Fruit fly (Drosophila melanogaster) whole organism, embryonic: ENCODE data around the gene CG6790.

Experiments used
- Awh ChIP-seq: fragments of 200-800 bp; sonication (Bioruptor generic); IDR thresholded peaks from 2 replicates; pipeline ENCODE4, ENCODE4 v1.3.6; 2022; ENCODE audit warnings: missing biosample characterization, missing genetic modification characterization
- CG10267 ChIP-seq: fragments of 200-800 bp; sonication (Bioruptor generic); optimal IDR thresholded peaks from 2 replicates; lab custom pipeline; 2018; ENCODE audit warnings: missing biosample characterization, mild to moderate bottlenecking, missing genetic modification characterization, moderate library complexity
- CG10366 ChIP-seq: fragments of 200-800 bp; sonication (Bioruptor generic); IDR thresholded peaks from 2 replicates; pipeline ENCODE4 v1.3.6; 2022; ENCODE audit warnings: missing biosample characterization, missing genetic modification characterization
- CG12071 ChIP-seq: fragments of 200-800 bp; sonication (Bioruptor generic); optimal IDR thresholded peaks from 3 replicates; lab custom pipeline; 2018; ENCODE audit warnings: missing biosample characterization, mild to moderate bottlenecking, missing genetic modification characterization
- CG16779 ChIP-seq: fragments of 200-800 bp; sonication (Bioruptor generic); IDR thresholded peaks from 2 replicates; pipeline ENCODE4 v1.3.6; 2022; ENCODE audit warnings: missing biosample characterization, missing genetic modification characterization
- CG18619 ChIP-seq: fragments of 200-800 bp; sonication (Bioruptor generic); optimal IDR thresholded peaks from 3 replicates; lab custom pipeline; 2017; ENCODE audit warnings: missing biosample characterization, mild to moderate bottlenecking, missing genetic modification characterization
- CG2889 ChIP-seq: fragments of 200-800 bp; sonication (Bioruptor generic); IDR thresholded peaks from 3 replicates; pipeline ENCODE4 v1.3.6; 2022; ENCODE audit warnings: missing biosample characterization, missing genetic modification characterization
- CG31224 ChIP-seq: fragments of 200-800 bp; sonication (Bioruptor generic); IDR thresholded peaks from 2 replicates; pipeline ENCODE4 v1.3.6; 2022; ENCODE audit warnings: missing biosample characterization, missing genetic modification characterization
- CG3726 ChIP-seq: fragments of 200-800 bp; sonication (Bioruptor generic); IDR thresholded peaks from 3 replicates; pipeline ENCODE4, ENCODE4 v1.3.6; 2022; ENCODE audit warnings: missing biosample characterization, missing genetic modification characterization
- CG4328 ChIP-seq: fragments of 200-800 bp; sonication (Bioruptor generic); optimal IDR thresholded peaks from 3 replicates; lab custom pipeline; 2017; ENCODE audit warnings: missing biosample characterization, missing genetic modification reagents, missing genetic modification characterization
- CG4360 ChIP-seq: fragments of 200-800 bp; sonication (Bioruptor generic); IDR thresholded peaks from 2 replicates; pipeline ENCODE4 v1.3.6; 2022; ENCODE audit warnings: missing biosample characterization, missing genetic modification characterization
- CG6654 ChIP-seq: fragments of 200-800 bp; sonication (Bioruptor generic); optimal IDR thresholded peaks from 2 replicates; lab custom pipeline; 2017; ENCODE audit warnings: missing biosample characterization, mild to moderate bottlenecking, missing genetic modification characterization
- CG6765 ChIP-seq: fragments of 200-800 bp; sonication (Bioruptor generic); optimal IDR thresholded peaks from 3 replicates; lab custom pipeline; 2017; ENCODE audit warnings: missing biosample characterization, mild to moderate bottlenecking, missing genetic modification characterization
- CG6854 ChIP-seq: fragments of 200-800 bp; sonication (Bioruptor generic); optimal IDR thresholded peaks from 3 replicates; lab custom pipeline; 2017; ENCODE audit warnings: missing biosample characterization, mild to moderate bottlenecking, missing genetic modification characterization
- CG8944 ChIP-seq: fragments of 200-800 bp; sonication (Bioruptor generic); optimal IDR thresholded peaks from 3 replicates; lab custom pipeline; 2016; ENCODE audit warnings: missing biosample characterization, missing genetic modification characterization
- CHES-1-like ChIP-seq: fragments of 200-800 bp; sonication (Bioruptor generic); optimal IDR thresholded peaks from 2 replicates; lab custom pipeline; 2016; ENCODE audit warnings: missing biosample characterization, missing genetic modification characterization
- Dip3 ChIP-seq: fragments of 200-800 bp; sonication (Bioruptor generic); optimal IDR thresholded peaks from 3 replicates; lab custom pipeline; 2016; ENCODE audit warnings: missing biosample characterization, missing genetic modification characterization
- Dp ChIP-seq: fragments of 200-800 bp; sonication (Bioruptor generic); optimal IDR thresholded peaks from 2 replicates; lab custom pipeline; 2018; ENCODE audit warnings: missing biosample characterization, mild to moderate bottlenecking, missing genetic modification characterization, moderate library complexity
- Ets97D ChIP-seq: fragments of 200-800 bp; sonication (Bioruptor generic); optimal IDR thresholded peaks from 3 replicates; lab custom pipeline; 2016; ENCODE audit warnings: missing biosample characterization, missing genetic modification characterization
- HLHmδ ChIP-seq: fragments of 200-800 bp; sonication (Bioruptor generic); optimal IDR thresholded peaks from 2 replicates; lab custom pipeline; 2018; ENCODE audit warnings: missing biosample characterization, mild to moderate bottlenecking, missing genetic modification characterization, moderate library complexity
- Hand ChIP-seq: fragments of 200-800 bp; sonication (Bioruptor generic); optimal IDR thresholded peaks from 2 replicates; lab custom pipeline; 2017; ENCODE audit warnings: mild to moderate bottlenecking, missing biosample characterization, missing genetic modification reagents, missing genetic modification characterization
- Hr51 ChIP-seq, 2 experiments: fragments of 200-800 bp; sonication (Bioruptor generic); optimal IDR thresholded peaks; 2 replicates in 1 of 2; 3 replicates in 1 of 2; lab custom pipeline; 2016 to 2018; ENCODE audit warnings: missing biosample characterization in 2 of 2, missing genetic modification characterization in 2 of 2, mild to moderate bottlenecking in 1 of 2, moderate library complexity in 1 of 2
- Lim3 ChIP-seq: fragments of 200-800 bp; sonication (Bioruptor generic); IDR thresholded peaks from 2 replicates; pipeline ENCODE4 v1.3.6; 2022; ENCODE audit warnings: missing biosample characterization, missing genetic modification characterization
- Lpt ChIP-seq: fragments of >200 bp; optimal IDR thresholded peaks from 2 replicates; lab custom pipeline; 2018; ENCODE audit warnings: missing biosample characterization, missing genetic modification characterization
- MBD-R2 ChIP-seq: fragments of 200-800 bp; sonication (Bioruptor generic); IDR thresholded peaks from 2 replicates; pipeline ENCODE4 v1.3.6; 2022; ENCODE audit warnings: missing biosample characterization, missing genetic modification characterization
- Myb ChIP-seq: fragments of 200-800 bp; sonication (Bioruptor generic); optimal IDR thresholded peaks from 2 replicates; lab custom pipeline; 2016; ENCODE audit warnings: missing biosample characterization, missing genetic modification characterization
- NFAT ChIP-seq: fragments of 200-800 bp; sonication (Bioruptor generic); IDR thresholded peaks from 2 replicates; pipeline ENCODE4 v1.3.6; 2022; ENCODE audit warnings: missing biosample characterization, missing genetic modification characterization
- Optix ChIP-seq: fragments of 200-800 bp; sonication (Bioruptor generic); IDR thresholded peaks from 3 replicates; pipeline ENCODE4 v1.3.6; 2022; ENCODE audit warnings: missing biosample characterization, missing genetic modification characterization
- Six4 ChIP-seq: fragments of 200-800 bp; sonication (Bioruptor generic); optimal IDR thresholded peaks from 2 replicates; lab custom pipeline; 2016; ENCODE audit warnings: missing biosample characterization, missing genetic modification characterization
- Taf1 ChIP-seq: fragments of 200-800 bp; sonication (Bioruptor generic); IDR thresholded peaks from 2 replicates; pipeline ENCODE4 v1.3.6; 2022; ENCODE audit warnings: missing biosample characterization, missing genetic modification characterization
- bab2 ChIP-seq: fragments of 200-800 bp; sonication (Bioruptor generic); optimal IDR thresholded peaks from 2 replicates; lab custom pipeline; 2016; ENCODE audit warnings: missing biosample characterization, missing genetic modification characterization
- bigmax ChIP-seq: fragments of 200-800 bp; sonication (Bioruptor generic); optimal IDR thresholded peaks from 2 replicates; lab custom pipeline; 2018; ENCODE audit warnings: missing biosample characterization, mild to moderate bottlenecking, missing genetic modification characterization
- chif ChIP-seq, 2 experiments: fragments of 200-800 bp; sonication (Bioruptor generic); optimal IDR thresholded peaks; 3 replicates each; lab custom pipeline; 2016; ENCODE audit warnings: missing biosample characterization in 2 of 2, missing genetic modification characterization in 2 of 2
- ci ChIP-seq: fragments of 200-800 bp; sonication (Bioruptor generic); IDR thresholded peaks from 3 replicates; pipeline ENCODE4 v1.3.6; 2022; ENCODE audit warnings: missing biosample characterization, missing genetic modification characterization
- gcm ChIP-seq: fragments of 200-800 bp; sonication (Bioruptor generic); optimal IDR thresholded peaks from 2 replicates; lab custom pipeline; 2019; ENCODE audit warnings: missing biosample characterization, mild to moderate bottlenecking, missing genetic modification characterization, moderate library complexity
- grn ChIP-seq: fragments of 200-800 bp; sonication (Bioruptor generic); optimal IDR thresholded peaks from 3 replicates; lab custom pipeline; 2017; ENCODE audit warnings: missing biosample characterization, missing genetic modification characterization
- her ChIP-seq: fragments of 200-800 bp; sonication (Bioruptor generic); optimal IDR thresholded peaks from 2 replicates; lab custom pipeline; 2016; ENCODE audit warnings: missing biosample characterization, missing genetic modification characterization
- hkb ChIP-seq, 2 experiments: fragments of 200-800 bp in 1 of 2; fragments of >200 bp in 1 of 2; sonication (Bioruptor generic) in 1 of 2; IDR thresholded peaks in 1 of 2; optimal IDR thresholded peaks in 1 of 2; 2 replicates each; pipeline versions ENCODE4 v1.3.6 to Lab custom; 2017 to 2022; ENCODE audit warnings: missing biosample characterization in 1 of 2, missing genetic modification characterization in 1 of 2
- hth ChIP-seq: fragments of >200 bp; optimal IDR thresholded peaks from 2 replicates; lab custom pipeline; 2017; ENCODE audit warnings: inconsistent platforms
- klu ChIP-seq: fragments of 200-800 bp; sonication (Bioruptor generic); IDR thresholded peaks from 2 replicates; pipeline ENCODE4 v1.3.6; 2022; ENCODE audit warnings: missing biosample characterization, missing genetic modification characterization
- org-1 ChIP-seq: fragments of 200-800 bp; sonication (Bioruptor generic); optimal IDR thresholded peaks from 2 replicates; lab custom pipeline; 2017; ENCODE audit warnings: missing biosample characterization, missing genetic modification characterization
- peb ChIP-seq: fragments of 200-800 bp; sonication (Bioruptor generic); IDR thresholded peaks from 2 replicates; pipeline ENCODE4 v1.3.6; 2022; ENCODE audit warnings: missing biosample characterization, missing genetic modification characterization
- pfk ChIP-seq: fragments of 200-800 bp; sonication (Bioruptor generic); optimal IDR thresholded peaks from 2 replicates; lab custom pipeline; 2018; ENCODE audit warnings: missing biosample characterization, mild to moderate bottlenecking, missing genetic modification characterization, moderate library complexity
- sug ChIP-seq: fragments of 200-800 bp; optimal IDR thresholded peaks from 2 replicates; lab custom pipeline; 2019; ENCODE audit warnings: missing biosample characterization, mild to moderate bottlenecking, missing genetic modification characterization, moderate library complexity
- tio ChIP-seq: fragments of 200-800 bp; sonication (Bioruptor generic); optimal IDR thresholded peaks from 2 replicates; lab custom pipeline; 2017; ENCODE audit warnings: missing biosample characterization, missing genetic modification characterization, inconsistent platforms
- tll ChIP-seq, 2 experiments: fragments of 200-800 bp in 1 of 2; fragments of >200 bp in 1 of 2; sonication (Bioruptor generic) in 1 of 2; optimal IDR thresholded peaks; 2 replicates each; lab custom pipeline; 2017 to 2019; ENCODE audit warnings: missing biosample characterization in 2 of 2, missing genetic modification characterization in 2 of 2, mild to moderate bottlenecking in 1 of 2, moderate library complexity in 1 of 2
- ttk ChIP-seq: fragments of 200-800 bp; sonication (Bioruptor generic); IDR thresholded peaks from 2 replicates; pipeline ENCODE4 v2.1.2; 2022; ENCODE audit warnings: missing biosample characterization, missing genetic modification characterization
- vfl ChIP-seq: fragments of 200-800 bp; sonication (Bioruptor generic); optimal IDR thresholded peaks from 2 replicates; lab custom pipeline; 2016; ENCODE audit warnings: missing biosample characterization, missing genetic modification characterization
- zen2 ChIP-seq: fragments of 200-800 bp; sonication (Bioruptor generic); IDR thresholded peaks from 3 replicates; pipeline ENCODE4 v1.3.6; 2022; ENCODE audit warnings: missing biosample characterization, missing genetic modification characterization; ENCODE audit not compliant: partially characterized antibody

Gene CG6790

DNA sequence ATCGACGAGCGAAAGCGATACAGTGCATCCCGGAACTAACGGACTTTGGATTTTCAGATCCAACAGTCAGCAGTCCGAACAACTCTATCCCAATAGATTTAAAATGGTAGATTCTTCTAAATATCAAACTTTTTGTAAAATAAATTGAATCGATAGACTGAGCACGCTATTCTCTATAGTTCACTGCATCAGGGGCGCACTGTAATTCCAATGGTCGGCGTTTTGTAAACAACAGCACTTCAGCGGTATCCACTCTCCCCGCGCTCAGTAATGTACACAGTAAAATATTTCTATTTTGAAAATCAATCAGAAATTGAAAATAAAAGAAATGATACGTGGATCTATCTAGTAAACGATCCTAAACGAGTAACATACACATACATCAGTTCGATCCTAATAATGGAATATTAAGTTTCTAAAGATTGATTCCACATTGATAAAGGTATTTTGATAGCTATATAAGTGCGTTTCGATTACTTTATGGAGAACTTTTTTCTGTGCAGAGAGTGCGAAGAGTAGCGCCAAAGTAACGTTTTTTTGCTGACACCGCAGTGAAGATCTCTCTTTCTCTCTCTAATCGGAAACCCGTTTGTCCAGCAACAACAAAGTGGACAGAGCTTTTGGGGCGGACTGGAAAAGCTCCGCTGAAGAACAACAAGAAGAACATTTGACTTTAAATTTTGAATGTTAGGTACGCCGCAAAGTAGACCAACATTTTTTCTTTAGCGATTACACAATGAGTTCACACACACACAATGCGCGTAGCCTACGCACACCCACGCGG, 16.0 kb downstream of the CG6790 start:
- TF ChIP-seq NFAT (GFP tag; lab: Robert Waterston, UW) (peak; percentile 97), grn (GFP tag; lab: Kevin White, UChicago) (peak; percentile 78), CG3726 (peak; percentile 81; the same call in 2 of the 3 replicates), CG6854 (GFP tag; lab: Kevin White, UChicago) (peak; percentile 90), CG4328 (GFP tag; lab: Kevin White, UChicago) (peak; percentile 94), CG6765 (GFP tag; lab: Kevin White, UChicago) (peak; percentile 94), ttk (peak; percentile 94), CG31224 (peak; percentile 86), CG18619 (peak; percentile 85), vfl (GFP tag; lab: Kevin White, UChicago) (peak; percentile 78), Myb (GFP tag; lab: Kevin White, UChicago) (peak; percentile 74), hkb (optimal IDR thresholded peaks at IDR 0.05; lab: Kevin White, UChicago) (no peak), hkb (GFP tag; IDR thresholded peaks at IDR 0.05; lab: Robert Waterston, UW) (peak; percentile 95), gcm (GFP tag; lab: Kevin White, UChicago) (peak; percentile 78), CG10366 (GFP tag; lab: Robert Waterston, UW) (peak; percentile 88), bab2 (peak; percentile 83), peb (GFP tag; lab: Robert Waterston, UW) (peak; percentile 89), Hr51 (GFP tag; optimal IDR thresholded peaks at IDR 0.05; lab: Kevin White, UChicago) (peak; percentile 83 to 87), CG8944 (GFP tag; lab: Kevin White, UChicago) (peak; percentile 82), klu (GFP tag; lab: Robert Waterston, UW) (peak; percentile 89), MBD-R2 (GFP tag; lab: Robert Waterston, UW) (peak; percentile 89), Taf1 (GFP tag; lab: Robert Waterston, UW) (peak; percentile 91), Dp (no peak), Lim3 (peak; percentile 60; the same call in 1 of the 2 replicates), chif (GFP tag; optimal IDR thresholded peaks at IDR 0.05; lab: Kevin White, UChicago) (peak; percentile 81 to 96), CG16779 (GFP tag; lab: Robert Waterston, UW) (peak; percentile 94), tio (GFP tag; lab: Kevin White, UChicago) (peak; percentile 75), Hand (GFP tag; lab: Kevin White, UChicago) (peak; percentile 89), Six4 (peak; percentile 85), CHES-1-like (GFP tag; lab: Kevin White, UChicago) (peak; percentile 86), sug (peak; percentile 81), CG2889 (peak; percentile 83), Ets97D (GFP tag; lab: Kevin White, UChicago) (peak; percentile 64), tll (GFP tag; optimal IDR thresholded peaks at IDR 0.05; lab: Kevin White, UChicago) (no peak), CG4360 (GFP tag; lab: Robert Waterston, UW) (peak; percentile 60; the same call in 1 of the 2 replicates), Lpt (GFP tag; lab: Kevin White, UChicago) (no peak), zen2 (no peak), CG12071 (GFP tag; lab: Kevin White, UChicago) (peak; percentile 86), Dip3 (GFP tag; lab: Kevin White, UChicago) (peak; percentile 88), bigmax (GFP tag; lab: Kevin White, UChicago) (no peak), HLHmδ (GFP tag; lab: Kevin White, UChicago) (no peak), CG10267 (tag; lab: Kevin White, UChicago) (peak; percentile 88), Optix (peak; percentile 79), hth (lab: Kevin White, UChicago) (no peak), CG6654 (GFP tag; lab: Kevin White, UChicago) (peak; percentile 64), org-1 (GFP tag; lab: Kevin White, UChicago) (peak; percentile 85), Awh (GFP tag; lab: Robert Waterston, UW) (peak; percentile 94), ci (GFP tag; lab: Robert Waterston, UW) (peak; percentile 93), her (GFP tag; lab: Kevin White, UChicago) (peak; percentile 88), pfk (GFP tag; lab: Kevin White, UChicago) (peak; percentile 14)
